Worm (Caenorhabditis elegans) whole organism, late embryonic: Measurements from ENCODE around the gene col-155.

Experiments
- F13H6.1 ChIP-seq: sonication (generic microtip); optimal IDR thresholded peaks from 2 replicates; lab custom pipeline; 2016; ENCODE audit warnings: missing genetic modification characterization, missing compliant biosample characterization
- ama-1 ChIP-seq: fragments of 150-350 bp; optimal IDR thresholded peaks from 2 replicates; lab custom pipeline; 2014
- hlh-13 ChIP-seq: fragments of 200-800 bp; sonication (Bioruptor generic); optimal IDR thresholded peaks from 2 replicates; lab custom pipeline; 2018; ENCODE audit warnings: mild to moderate bottlenecking, missing genetic modification characterization, missing compliant biosample characterization
- lim-6 ChIP-seq: sonication (generic microtip); optimal IDR thresholded peaks from 2 replicates; lab custom pipeline; 2016; ENCODE audit warnings: missing genetic modification characterization, missing compliant biosample characterization
- tbx-2 ChIP-seq: sonication (generic microtip); optimal IDR thresholded peaks from 2 replicates; lab custom pipeline; 2016; ENCODE audit warnings: missing genetic modification characterization, missing compliant biosample characterization
- unc-3 ChIP-seq, 2 experiments: fragments of 200-800 bp in 1 of 2; sonication (Bioruptor generic) in 1 of 2; sonication (generic microtip) in 1 of 2; conservative IDR thresholded peaks in 1 of 2; optimal IDR thresholded peaks in 1 of 2; 2 replicates each; pipeline versions ENCODE4 v1.3.6 to Lab custom; 2016 to 2022; ENCODE audit warnings: missing compliant biosample characterization in 2 of 2, missing genetic modification characterization in 2 of 2, missing genetic modification reagents in 1 of 2

DNA sequence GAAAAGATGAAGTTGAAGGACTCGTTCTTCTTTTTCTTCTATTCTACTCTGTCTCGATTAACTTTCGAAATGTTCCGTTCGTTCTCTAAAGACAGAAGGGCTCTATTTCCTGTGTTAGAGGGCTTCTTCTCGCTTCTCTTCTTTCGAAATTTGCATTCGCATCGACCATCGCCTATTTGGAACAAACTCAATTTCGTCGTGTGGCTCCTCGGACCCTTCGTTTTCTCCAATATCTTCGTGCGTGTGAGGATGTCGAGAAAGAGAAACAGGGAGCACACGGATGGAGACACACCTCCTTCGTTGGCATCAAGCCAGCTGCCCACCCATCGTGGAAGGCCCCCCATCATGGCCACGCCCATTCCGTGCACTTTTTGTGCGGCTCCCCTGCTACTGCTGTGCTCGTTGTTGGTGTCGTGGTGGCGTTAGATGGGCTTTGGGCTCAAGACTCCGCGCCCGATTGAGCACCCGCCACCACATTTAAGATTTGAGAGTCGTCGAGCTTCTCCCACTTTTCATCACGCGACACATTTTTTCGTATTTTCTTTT is 48.5 kb downstream of the col-155 start:
- TF ChIP-seq hlh-13 (GFP tag; lab: Kevin White, UChicago) (no peak), F13H6.1 (no peak), tbx-2 (tag; lab: Kevin White, UChicago) (peak; percentile 13), ama-1 (lab: Kevin White, UChicago) (no peak), lim-6 (no peak), unc-3 (GFP tag; conservative IDR thresholded peaks at IDR 0.05; lab: Robert Waterston, UW) (no peak), unc-3 (tag; optimal IDR thresholded peaks at IDR 0.05; lab: Kevin White, UChicago) (no peak)
